Worm (Caenorhabditis elegans) whole organism, L4 larva: ENCODE measurements around the gene F22B7.3.

Source experiments
- D1046.2 ChIP-seq: fragments of 200-800 bp; sonication (Bioruptor generic); IDR thresholded peaks from 2 replicates; pipeline ENCODE4 v1.3.6; 2022; ENCODE audit warnings: missing genetic modification characterization, missing compliant biosample characterization
- F26F4.8 ChIP-seq: fragments of 200-800 bp; sonication (Bioruptor generic); conservative IDR thresholded peaks from 2 replicates; pipeline ENCODE4 v1.3.6; 2022; ENCODE audit warnings: missing genetic modification characterization, missing compliant biosample characterization
- F44E2.7 ChIP-seq: fragments of 200-800 bp; sonication (Bioruptor generic); IDR thresholded peaks from 2 replicates; pipeline ENCODE4 v2.1.2; 2022; ENCODE audit warnings: missing genetic modification characterization, missing compliant biosample characterization
- R02D3.7 ChIP-seq: fragments of 150-350 bp; sonication (generic microtip); optimal IDR thresholded peaks from 3 replicates; lab custom pipeline; 2014; ENCODE audit warnings: missing biosample characterization, missing genetic modification characterization
- T20F7.1 ChIP-seq: fragments of 200-800 bp; sonication (Bioruptor generic); optimal IDR thresholded peaks from 2 replicates; lab custom pipeline; 2018; ENCODE audit warnings: mild to moderate bottlenecking, missing genetic modification characterization, missing compliant biosample characterization
- Y5F2A.4 ChIP-seq: fragments of 200-800 bp; sonication (Bioruptor generic); optimal IDR thresholded peaks from 2 replicates; lab custom pipeline; 2018; ENCODE audit warnings: mild to moderate bottlenecking, missing genetic modification characterization, missing compliant biosample characterization
- ZK337.2 ChIP-seq: fragments of 200-800 bp; sonication (Bioruptor generic); IDR thresholded peaks from 2 replicates; pipeline ENCODE4 v1.3.6; 2022; ENCODE audit warnings: missing genetic modification reagents, missing genetic modification characterization, missing compliant biosample characterization
- ZK546.5 ChIP-seq, 2 experiments: sonication (generic microtip); optimal IDR thresholded peaks; 2 replicates each; lab custom pipeline; 2017; ENCODE audit warnings: missing biosample characterization in 2 of 2, missing genetic modification characterization in 2 of 2
- ceh-20 ChIP-seq: fragments of 200-800 bp; sonication (Bioruptor generic); IDR thresholded peaks from 2 replicates; pipeline ENCODE4 v1.3.6; 2022; ENCODE audit warnings: missing genetic modification reagents, missing genetic modification characterization, missing compliant biosample characterization
- ceh-28 ChIP-seq: fragments of 150-350 bp; optimal IDR thresholded peaks from 2 replicates; lab custom pipeline; 2014; ENCODE audit warnings: missing biosample characterization, missing genetic modification reagents, missing genetic modification characterization
- ceh-44 ChIP-seq: fragments of 200-800 bp; sonication (Bioruptor generic); IDR thresholded peaks from 2 replicates; pipeline ENCODE4 v1.3.6; 2022; ENCODE audit warnings: missing genetic modification reagents, missing genetic modification characterization, missing compliant biosample characterization
- ceh-62 ChIP-seq: sonication (generic microtip); optimal IDR thresholded peaks from 2 replicates; lab custom pipeline; 2017; ENCODE audit warnings: missing biosample characterization, missing genetic modification characterization
- ctbp-1 ChIP-seq: fragments of 200-800 bp; sonication (Bioruptor generic); IDR thresholded peaks from 2 replicates; pipeline ENCODE4 v1.3.6; 2022; ENCODE audit warnings: missing genetic modification reagents, missing genetic modification characterization, missing compliant biosample characterization
- daf-16 ChIP-seq, 3 experiments: sonication (generic microtip); optimal IDR thresholded peaks; 2 replicates each; lab custom pipeline; 2016 to 2017; ENCODE audit warnings: missing genetic modification characterization in 3 of 3, missing genetic modification reagents in 3 of 3, mild to moderate bottlenecking in 2 of 3, missing compliant biosample characterization in 2 of 3, missing biosample characterization in 1 of 3, moderate library complexity in 1 of 3
- daf-19 ChIP-seq: fragments of 200-800 bp; sonication (Bioruptor generic); conservative IDR thresholded peaks from 2 replicates; pipeline ENCODE4 v1.3.6; 2022; ENCODE audit warnings: missing genetic modification characterization, missing compliant biosample characterization
- daf-8 ChIP-seq: fragments of 200-800 bp; sonication (Bioruptor generic); IDR thresholded peaks from 2 replicates; pipeline ENCODE4 v1.3.6; 2022; ENCODE audit warnings: missing genetic modification characterization, missing compliant biosample characterization
- dmd-9 ChIP-seq: fragments of 200-800 bp; sonication (Bioruptor generic); IDR thresholded peaks from 2 replicates; pipeline ENCODE4 v1.3.6; 2022; ENCODE audit warnings: missing genetic modification reagents, missing genetic modification characterization, missing compliant biosample characterization
- dpl-1 ChIP-seq: fragments of 150-350 bp; optimal IDR thresholded peaks from 2 replicates; lab custom pipeline; 2014; ENCODE audit warnings: missing biosample characterization, missing genetic modification reagents, missing genetic modification characterization
- dve-1 ChIP-seq: sonication (generic microtip); optimal IDR thresholded peaks from 2 replicates; lab custom pipeline; 2017; ENCODE audit warnings: antibody characterized with exemption, mild to moderate bottlenecking, missing genetic modification characterization, missing compliant biosample characterization; ENCODE audit not compliant: insufficient read depth
- fkh-10 ChIP-seq: fragments of 150-350 bp; optimal IDR thresholded peaks from 2 replicates; lab custom pipeline; 2014; ENCODE audit warnings: missing biosample characterization, missing genetic modification reagents, missing genetic modification characterization
- hlh-11 ChIP-seq: fragments of 200-800 bp; sonication (Bioruptor generic); optimal IDR thresholded peaks from 2 replicates; lab custom pipeline; 2018; ENCODE audit warnings: mild to moderate bottlenecking, missing genetic modification characterization, missing compliant biosample characterization
- hmg-1.1 ChIP-seq: fragments of 200-800 bp; sonication (Bioruptor generic); IDR thresholded peaks from 2 replicates; pipeline ENCODE4 v1.3.6; 2022; ENCODE audit warnings: missing genetic modification reagents, missing genetic modification characterization, missing compliant biosample characterization
- lin-13 ChIP-seq: fragments of 150-350 bp; optimal IDR thresholded peaks from 2 replicates; lab custom pipeline; 2014; ENCODE audit warnings: missing biosample characterization, missing genetic modification reagents, missing genetic modification characterization
- lin-29 ChIP-seq: fragments of 200-800 bp; sonication (Bioruptor generic); IDR thresholded peaks from 2 replicates; pipeline ENCODE4 v1.3.6; 2022; ENCODE audit warnings: missing genetic modification reagents, missing genetic modification characterization, missing compliant biosample characterization
- lin-38 ChIP-seq: fragments of 200-800 bp; sonication (Bioruptor generic); IDR thresholded peaks from 2 replicates; pipeline ENCODE4 v1.3.6; 2022; ENCODE audit warnings: missing genetic modification reagents, missing genetic modification characterization, missing compliant biosample characterization
- mdt-29 ChIP-seq: fragments of 200-800 bp; sonication (Bioruptor generic); IDR thresholded peaks from 2 replicates; pipeline ENCODE4 v1.3.6; 2022; ENCODE audit warnings: missing genetic modification reagents, missing genetic modification characterization, missing compliant biosample characterization
- mep-1 ChIP-seq: fragments of 150-350 bp; sonication (generic microtip); optimal IDR thresholded peaks from 3 replicates; lab custom pipeline; 2014; ENCODE audit warnings: missing biosample characterization, missing genetic modification characterization
- mes-2 ChIP-seq: sonication (generic microtip); optimal IDR thresholded peaks from 2 replicates; lab custom pipeline; 2016; ENCODE audit warnings: missing genotype, mild to moderate bottlenecking, missing genetic modification characterization, missing compliant biosample characterization; ENCODE audit not compliant: poor library complexity, severe bottlenecking
- nhr-10 ChIP-seq: fragments of 150-350 bp; optimal IDR thresholded peaks from 2 replicates; lab custom pipeline; 2014; ENCODE audit warnings: missing biosample characterization, missing genetic modification characterization
- nhr-102 ChIP-seq: sonication (generic microtip); optimal IDR thresholded peaks from 2 replicates; lab custom pipeline; 2016; ENCODE audit warnings: mild to moderate bottlenecking, missing genetic modification characterization, moderate library complexity, missing compliant biosample characterization
- nhr-111 ChIP-seq: fragments of 200-800 bp; sonication (Bioruptor generic); optimal IDR thresholded peaks from 2 replicates; lab custom pipeline; 2018; ENCODE audit warnings: mild to moderate bottlenecking, missing genetic modification characterization, missing compliant biosample characterization
- nhr-28 ChIP-seq: fragments of 150-350 bp; optimal IDR thresholded peaks from 2 replicates; lab custom pipeline; 2014; ENCODE audit warnings: missing biosample characterization, missing genetic modification characterization
- nhr-76 ChIP-seq: fragments of 150-350 bp; optimal IDR thresholded peaks from 2 replicates; lab custom pipeline; 2014; ENCODE audit warnings: missing biosample characterization, missing genetic modification characterization
- pha-4 ChIP-seq, 2 experiments: fragments of 150-350 bp in 1 of 2; fragments of 200-800 bp in 1 of 2; sonication (Bioruptor generic) in 1 of 2; IDR thresholded peaks in 1 of 2; optimal IDR thresholded peaks in 1 of 2; 2 replicates each; pipeline versions ENCODE4 v1.3.6 to Lab custom; 2014 to 2022; ENCODE audit warnings: missing genetic modification characterization in 2 of 2, missing genetic modification reagents in 2 of 2, missing biosample characterization in 1 of 2, missing compliant biosample characterization in 1 of 2
- pqm-1 ChIP-seq: sonication (generic microtip); optimal IDR thresholded peaks from 2 replicates; lab custom pipeline; 2017; ENCODE audit warnings: missing biosample characterization, missing genetic modification characterization
- saeg-2 ChIP-seq: fragments of 200-800 bp; sonication (Bioruptor generic); IDR thresholded peaks from 2 replicates; pipeline ENCODE4 v1.3.6; 2022; ENCODE audit warnings: missing genetic modification reagents, missing genetic modification characterization, missing compliant biosample characterization
- sdz-12 ChIP-seq: fragments of 200-800 bp; sonication (Bioruptor generic); optimal IDR thresholded peaks from 2 replicates; lab custom pipeline; 2018; ENCODE audit warnings: mild to moderate bottlenecking, missing genetic modification characterization, missing compliant biosample characterization
- set-16 ChIP-seq: fragments of 200-800 bp; sonication (Bioruptor generic); IDR thresholded peaks from 2 replicates; pipeline ENCODE4 v1.3.6; 2022; ENCODE audit warnings: missing genetic modification reagents, missing genetic modification characterization, missing compliant biosample characterization
- skn-1 ChIP-seq: fragments of 150-350 bp; optimal IDR thresholded peaks from 2 replicates; lab custom pipeline; 2014; ENCODE audit warnings: missing biosample characterization, missing genetic modification characterization
- snpc-1.2 ChIP-seq: fragments of 200-800 bp; sonication (Bioruptor generic); IDR thresholded peaks from 2 replicates; pipeline ENCODE4 v1.3.6; 2022; ENCODE audit warnings: missing genetic modification reagents, missing genetic modification characterization, missing compliant biosample characterization
- tra-1 ChIP-seq: fragments of 200-800 bp; sonication (Bioruptor generic); IDR thresholded peaks from 2 replicates; pipeline ENCODE4 v1.3.6; 2022; ENCODE audit warnings: missing genetic modification reagents, missing genetic modification characterization, missing compliant biosample characterization
- unc-39 ChIP-seq: sonication (generic microtip); optimal IDR thresholded peaks from 2 replicates; lab custom pipeline; 2017; ENCODE audit warnings: missing biosample characterization, missing genetic modification characterization
- vab-7 ChIP-seq: fragments of 200-800 bp; sonication (Bioruptor generic); IDR thresholded peaks from 2 replicates; pipeline ENCODE4 v1.3.6; 2022; ENCODE audit warnings: missing genetic modification reagents, missing genetic modification characterization, missing compliant biosample characterization
- zip-11 ChIP-seq: fragments of 200-800 bp; sonication (Bioruptor generic); IDR thresholded peaks from 2 replicates; pipeline ENCODE4 v1.3.6; 2022; ENCODE audit warnings: missing genetic modification characterization, missing compliant biosample characterization
- ztf-11 ChIP-seq: fragments of 150-350 bp; optimal IDR thresholded peaks from 2 replicates; lab custom pipeline; 2014; ENCODE audit warnings: missing biosample characterization, missing genetic modification characterization
- ztf-7 ChIP-seq: fragments of 150-350 bp; optimal IDR thresholded peaks from 2 replicates; lab custom pipeline; 2014; ENCODE audit warnings: missing biosample characterization, missing genetic modification characterization

Gene F22B7.3

DNA sequence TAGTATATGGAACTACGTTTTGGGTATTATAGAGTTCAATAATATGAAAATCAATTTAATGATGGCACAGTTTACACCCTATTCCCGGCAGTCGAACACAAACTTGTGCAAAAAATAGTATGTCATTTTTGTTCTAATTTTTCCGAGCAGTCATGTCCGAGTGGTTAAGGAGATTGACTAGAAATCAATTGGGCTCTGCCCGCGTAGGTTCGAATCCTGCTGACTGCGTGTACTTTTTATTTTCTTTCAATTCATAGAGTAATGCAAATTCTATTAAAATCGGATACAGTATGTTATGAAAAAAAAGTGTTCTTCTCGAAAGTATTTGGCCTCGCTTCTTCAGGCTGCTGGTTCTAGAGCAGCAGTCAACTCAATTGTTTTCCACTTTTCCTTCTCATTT is 2.7 kb upstream of the F22B7.3 start (continued):
- TF ChIP-seq snpc-1.2: peak; percentile 37; the same call in 1 of the 2 replicates
- TF ChIP-seq F26F4.8: 0 out of 2 replicates have a peak, but pooled peaks have one; percentile 42
- TF ChIP-seq nhr-10 (tag; lab: Kevin White, UChicago): no peak
- no peak for TF ChIP-seq ztf-7 (tag; lab: Kevin White, UChicago)
- no peak for TF ChIP-seq sdz-12
- TF ChIP-seq mep-1: no peak
- TF ChIP-seq skn-1 (tag; lab: Kevin White, UChicago): no peak
- TF ChIP-seq ZK546.5 (tag; optimal IDR thresholded peaks at IDR 0.05; lab: Kevin White, UChicago): no peak
- TF ChIP-seq ztf-11 (tag; lab: Kevin White, UChicago): no peak
- no peak for TF ChIP-seq nhr-28 (tag; lab: Kevin White, UChicago)
- TF ChIP-seq dpl-1 (GFP tag; lab: Kevin White, UChicago): no peak
- TF ChIP-seq tra-1: no peak
- TF ChIP-seq pqm-1 (tag; lab: Kevin White, UChicago): no peak
- TF ChIP-seq lin-13: no peak
- TF ChIP-seq T20F7.1 (GFP tag; lab: Kevin White, UChicago): peak; percentile 13
- no peak for TF ChIP-seq zip-11 (GFP tag; lab: Robert Waterston, UW)
- TF ChIP-seq ceh-44 (GFP tag; lab: Robert Waterston, UW): 0 out of 2 replicates have a peak, but pooled peaks have one; percentile 39
- TF ChIP-seq fkh-10 (GFP tag; lab: Kevin White, UChicago): no peak
- TF ChIP-seq hlh-11 (tag; lab: Kevin White, UChicago): no peak
- TF ChIP-seq Y5F2A.4 (GFP tag; lab: Kevin White, UChicago): no peak
- no peak for TF ChIP-seq dve-1 (tag; lab: Kevin White, UChicago)
- TF ChIP-seq daf-8: no peak
- TF ChIP-seq daf-19: no peak
- no peak for TF ChIP-seq dmd-9 (GFP tag; lab: Robert Waterston, UW)
- TF ChIP-seq ceh-28 (tag; lab: Kevin White, UChicago): no peak
- 0 out of 2 replicates have a peak, but pooled peaks have one; percentile 15 for TF ChIP-seq ceh-20 (GFP tag; lab: Robert Waterston, UW)
- no peak for TF ChIP-seq nhr-76
- no peak for TF ChIP-seq nhr-102 (tag; lab: Kevin White, UChicago)
- no peak for TF ChIP-seq R02D3.7 (tag; lab: Kevin White, UChicago)
- TF ChIP-seq mdt-29: no peak
- no peak for TF ChIP-seq ZK337.2
- no peak for TF ChIP-seq unc-39 (tag; lab: Kevin White, UChicago)
- 0 out of 2 replicates have a peak, but pooled peaks have one; percentile 32 for TF ChIP-seq ctbp-1 (GFP tag; lab: Robert Waterston, UW)
- 0 out of 2 replicates have a peak, but pooled peaks have one; percentile 47 for TF ChIP-seq D1046.2
- TF ChIP-seq nhr-111 (GFP tag; lab: Kevin White, UChicago): no peak
- TF ChIP-seq pha-4 (GFP tag; IDR thresholded peaks at IDR 0.05; lab: Robert Waterston, UW): peak; percentile 66; the same call in 1 of the 2 replicates
- no peak for TF ChIP-seq pha-4 (tag; optimal IDR thresholded peaks at IDR 0.05; lab: Kevin White, UChicago)
- peak in 1 of 2 experiments; percentile 45 for TF ChIP-seq daf-16 (GFP tag; optimal IDR thresholded peaks at IDR 0.05; lab: Kevin White, UChicago)
- peak; percentile 35 for TF ChIP-seq daf-16 (tag; optimal IDR thresholded peaks at IDR 0.05; lab: Kevin White, UChicago)
- TF ChIP-seq vab-7 (GFP tag; lab: Robert Waterston, UW): peak; percentile 71
- peak; percentile 54 for TF ChIP-seq mes-2 (tag; lab: Kevin White, UChicago)
- TF ChIP-seq lin-38: no peak
- TF ChIP-seq F44E2.7 (GFP tag; lab: Robert Waterston, UW): 0 out of 2 replicates have a peak, but pooled peaks have one; percentile 60
- no peak for TF ChIP-seq set-16 (GFP tag; lab: Robert Waterston, UW)
- TF ChIP-seq saeg-2 (GFP tag; lab: Robert Waterston, UW): 0 out of 2 replicates have a peak, but pooled peaks have one; percentile 26
- no peak for TF ChIP-seq ceh-62 (tag; lab: Kevin White, UChicago)
- TF ChIP-seq hmg-1.1: 0 out of 2 replicates have a peak, but pooled peaks have one; percentile 12
- no peak for TF ChIP-seq lin-29
